Worm (Caenorhabditis elegans): ENCODE data around the gene txt-2.

DNA sequence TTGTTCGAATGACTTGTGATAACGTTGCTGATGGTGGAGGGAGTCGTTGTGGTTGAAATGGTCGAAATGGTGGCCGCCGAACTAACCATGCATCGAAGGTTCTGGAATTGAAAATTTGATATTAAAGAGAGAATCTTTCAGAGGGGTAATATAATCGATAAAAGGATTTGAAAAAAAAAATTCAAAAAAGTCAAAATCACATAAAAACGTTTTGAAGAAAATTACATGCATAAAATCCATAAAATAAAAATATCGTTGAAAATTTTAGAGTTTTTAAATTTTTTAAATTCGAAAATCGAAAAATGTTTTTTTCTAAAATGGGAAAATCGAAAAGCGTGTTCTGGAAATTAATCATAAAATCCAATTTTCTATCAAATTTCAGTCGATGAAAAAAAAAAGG lies 41.3 kb upstream of the txt-2 start, which contains the start of gene npr-5:
- TF ChIP-seq W03F9.2 (tag; optimal IDR thresholded peaks at IDR 0.05), result no peak
- no peak for TF ChIP-seq dao-5 (tag; optimal IDR thresholded peaks at IDR 0.05)
- TF ChIP-seq him-1 (tag; optimal IDR thresholded peaks at IDR 0.05), result no peak

Data from whole organism, L4/young adult.